Worm (Caenorhabditis elegans) whole organism, young adult: Measurements from ENCODE around the gene srd-44.

Experiments used
- D2030.7 ChIP-seq: fragments of 200-800 bp; sonication (Bioruptor generic); IDR thresholded peaks from 2 replicates; pipeline ENCODE4 v1.3.6; 2022; ENCODE audit warnings: missing genetic modification reagents, missing genetic modification characterization, missing compliant biosample characterization
- F10E7.11 ChIP-seq: sonication (generic microtip); optimal IDR thresholded peaks from 2 replicates; lab custom pipeline; 2017; ENCODE audit warnings: mild to moderate bottlenecking, missing genetic modification characterization, moderate library complexity, missing compliant biosample characterization
- Y67H2A.10 ChIP-seq: fragments of 200-800 bp; sonication (Bioruptor generic); conservative IDR thresholded peaks from 2 replicates; pipeline ENCODE4 v1.3.6; 2022; ENCODE audit warnings: missing genetic modification reagents, missing genetic modification characterization, missing compliant biosample characterization
- ZK185.1 ChIP-seq: sonication (generic microtip); optimal IDR thresholded peaks from 2 replicates; lab custom pipeline; 2016; ENCODE audit warnings: mild to moderate bottlenecking, missing genetic modification characterization, missing compliant biosample characterization; ENCODE audit not compliant: poor library complexity, severe bottlenecking
- ama-1 ChIP-seq, 3 experiments: fragments of 150-350 bp in 1 of 3; sonication (generic microtip) in 2 of 3; optimal IDR thresholded peaks; 2 replicates each; lab custom pipeline; 2014 to 2018; ENCODE audit warnings: missing biosample characterization in 2 of 3, missing genetic modification characterization in 2 of 3, missing genetic modification reagents in 2 of 3
- aptf-2 ChIP-seq: fragments of 200-800 bp; sonication (Bioruptor generic); conservative IDR thresholded peaks from 2 replicates; pipeline ENCODE4 v1.3.6; 2022; ENCODE audit warnings: missing genetic modification reagents, missing genetic modification characterization, missing compliant biosample characterization
- atf-7 ChIP-seq: sonication (generic microtip); optimal IDR thresholded peaks from 2 replicates; lab custom pipeline; 2017; ENCODE audit warnings: mild to moderate bottlenecking, missing genetic modification characterization, missing compliant biosample characterization
- gei-17 ChIP-seq: fragments of 200-800 bp; sonication (Bioruptor generic); optimal IDR thresholded peaks from 2 replicates; lab custom pipeline; 2018; ENCODE audit warnings: mild to moderate bottlenecking, missing genetic modification characterization, missing compliant biosample characterization
- mcd-1 ChIP-seq: fragments of 200-800 bp; sonication (Bioruptor generic); IDR thresholded peaks from 2 replicates; pipeline ENCODE4 v1.3.6; 2022; ENCODE audit warnings: missing genetic modification reagents, missing genetic modification characterization, missing compliant biosample characterization
- tlf-1 ChIP-seq: fragments of 200-800 bp; sonication (Bioruptor generic); optimal IDR thresholded peaks from 2 replicates; lab custom pipeline; 2018; ENCODE audit warnings: mild to moderate bottlenecking, missing genetic modification characterization, missing compliant biosample characterization
- unc-62 ChIP-seq: fragments of 150-350 bp; optimal IDR thresholded peaks from 2 replicates; lab custom pipeline; 2014; ENCODE audit warnings: missing biosample characterization, missing genetic modification reagents, missing genetic modification characterization
- ztf-22 ChIP-seq: fragments of 200-800 bp; sonication (Bioruptor generic); optimal IDR thresholded peaks from 2 replicates; lab custom pipeline; 2018; ENCODE audit warnings: mild to moderate bottlenecking, missing genetic modification characterization, moderate library complexity, missing compliant biosample characterization

DNA sequence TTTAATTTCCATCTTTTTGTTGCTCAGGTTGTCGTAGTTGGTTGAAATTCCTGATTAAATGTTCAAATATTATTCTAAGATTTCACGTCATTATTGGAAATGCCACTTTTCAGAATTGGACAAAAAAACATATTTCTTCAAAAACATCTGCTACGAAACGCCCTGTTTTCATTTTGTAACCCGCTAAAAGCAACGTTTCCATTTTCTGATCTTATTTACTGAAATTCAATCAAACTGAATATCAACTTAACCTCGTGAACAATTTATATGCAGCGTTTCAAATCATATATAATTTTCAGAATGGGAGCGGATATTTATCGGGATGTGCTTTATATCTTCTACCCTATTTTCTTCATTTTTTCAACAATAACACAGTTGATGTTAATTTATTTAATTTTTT, 14.8 kb upstream of the srd-44 start, which contains the start of gene srd-40:
- TF ChIP-seq unc-62 (GFP tag; lab: Kevin White, UChicago) (no peak), F10E7.11 (no peak), ama-1 (optimal IDR thresholded peaks at IDR 0.05; lab: Kevin White, UChicago) (no peak), ama-1 (GFP tag; optimal IDR thresholded peaks at IDR 0.05; lab: Kevin White, UChicago) (no peak), tlf-1 (no peak), aptf-2 (GFP tag; lab: Robert Waterston, UW) (no peak), ZK185.1 (tag; lab: Kevin White, UChicago) (no peak), mcd-1 (no peak), Y67H2A.10 (GFP tag; lab: Robert Waterston, UW) (no peak), ztf-22 (GFP tag; lab: Kevin White, UChicago) (no peak), D2030.7 (GFP tag; lab: Robert Waterston, UW) (no peak), gei-17 (GFP tag; lab: Kevin White, UChicago) (no peak), atf-7 (tag; lab: Kevin White, UChicago) (no peak)
